Fruit fly (Drosophila melanogaster) whole organism, embryonic: ENCODE data around the gene Prosbeta2.
A peak's percentile ranks its signal among the peaks of the same experiment; 100 is the strongest.

Experiments used
- CG15696 ChIP-seq: fragments of 200-800 bp; sonication (Bioruptor generic); optimal IDR thresholded peaks from 2 replicates; lab custom pipeline; 2019; ENCODE audit warnings: missing biosample characterization, mild to moderate bottlenecking, missing genetic modification characterization, moderate library complexity
- CG2116 ChIP-seq: fragments of 200-800 bp; sonication (Bioruptor generic); optimal IDR thresholded peaks from 3 replicates; lab custom pipeline; 2018; ENCODE audit warnings: missing biosample characterization, mild to moderate bottlenecking, missing genetic modification characterization
- CG2202 ChIP-seq: fragments of 200-800 bp; sonication (Bioruptor generic); optimal IDR thresholded peaks from 2 replicates; lab custom pipeline; 2018; ENCODE audit warnings: missing biosample characterization, mild to moderate bottlenecking, missing genetic modification characterization
- CG8089 ChIP-seq: fragments of 200-800 bp; sonication (Bioruptor generic); optimal IDR thresholded peaks from 3 replicates; lab custom pipeline; 2016; ENCODE audit warnings: missing biosample characterization, missing genetic modification characterization
- H15 ChIP-seq: fragments of 200-800 bp; sonication (Bioruptor generic); IDR thresholded peaks from 3 replicates; pipeline ENCODE4 v1.3.6; 2022; ENCODE audit warnings: missing biosample characterization, missing genetic modification characterization
- NC2α ChIP-seq: fragments of 200-800 bp; sonication (Bioruptor generic); optimal IDR thresholded peaks from 2 replicates; lab custom pipeline; 2016; ENCODE audit warnings: missing biosample characterization, missing genetic modification characterization
- Nf-YA ChIP-seq: fragments of 200-800 bp; sonication (Bioruptor generic); IDR thresholded peaks from 2 replicates; pipeline ENCODE4 v1.3.6; 2022; ENCODE audit warnings: missing biosample characterization, missing genetic modification characterization

DNA sequence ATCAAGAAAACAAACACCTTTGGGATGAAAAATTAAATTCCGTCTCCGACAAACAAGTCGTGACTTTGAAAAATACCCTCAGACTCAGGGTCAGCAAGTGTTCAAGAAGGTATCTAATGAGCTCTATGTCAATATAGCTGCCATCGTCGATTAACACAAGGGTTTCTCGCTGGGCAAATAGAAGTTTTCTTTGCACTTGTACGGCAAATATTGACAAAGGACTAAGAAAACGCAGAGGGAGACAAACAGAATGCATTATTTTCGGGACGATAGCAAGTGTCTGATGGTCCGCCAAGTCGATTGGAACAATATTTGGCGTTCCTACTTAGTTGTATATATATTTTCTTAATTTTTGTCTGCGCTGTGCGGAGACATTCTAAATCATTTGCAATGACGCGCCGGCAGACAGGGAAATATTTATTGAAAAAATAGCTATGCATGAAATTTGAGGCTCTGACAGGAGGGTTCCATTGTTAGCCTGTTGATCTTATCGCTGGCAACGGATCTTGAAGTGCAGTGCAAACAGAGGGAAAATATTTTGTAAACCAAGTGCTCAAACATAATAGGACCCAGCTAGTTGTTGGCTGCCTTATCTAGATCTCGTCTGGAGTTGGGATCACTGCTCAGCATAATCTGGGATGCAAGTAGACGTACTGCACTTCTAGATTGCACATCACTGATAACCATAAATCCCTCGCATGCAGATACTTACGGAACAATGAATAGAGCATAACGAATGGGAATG, 43.3 kb upstream of the Prosbeta2 start:
- TF ChIP-seq Nf-YA (no peak), CG2116 (GFP tag; lab: Kevin White, UChicago) (peak; percentile 51), CG8089 (no peak), NC2α (GFP tag; lab: Kevin White, UChicago) (peak; percentile 14), CG15696 (tag; lab: Kevin White, UChicago) (peak; percentile 97), CG2202 (tag; lab: Kevin White, UChicago) (peak; percentile 80), H15 (GFP tag; lab: Robert Waterston, UW) (no peak)
